Fruit fly (Drosophila melanogaster): ENCODE results near the gene CG15740.

The CG15740 gene

dm6 chrX:11821946-11822345 lies 24.0 kb downstream of the CG15740 start:
- no peak for TF ChIP-seq CTCF (optimal IDR thresholded peaks at IDR 0.05)
- TF ChIP-seq CG8478 (optimal IDR thresholded peaks at IDR 0.05): no peak

- TF ChIP-seq CTCF (optimal IDR thresholded peaks at IDR 0.05) (no peak), CG8478 (optimal IDR thresholded peaks at IDR 0.05) (no peak)
Observed at dm6 chrX:11820284-11821075, 25.4 kb downstream of the CG15740 start.

dm6 chrX:11819241-11819862 lies 26.5 kb downstream of the CG15740 start:
- TF ChIP-seq CG8478 (optimal IDR thresholded peaks at IDR 0.05) (no peak), CTCF (optimal IDR thresholded peaks at IDR 0.05) (no peak)

- no peak for TF ChIP-seq CTCF (optimal IDR thresholded peaks at IDR 0.05)
- TF ChIP-seq CG8478 (optimal IDR thresholded peaks at IDR 0.05): no peak
Observed at dm6 chrX:11818767-11819089, 27.2 kb downstream of the CG15740 start.

dm6 chrX:11818047-11818766 lies 27.7 kb downstream of the CG15740 start:
- no peak for TF ChIP-seq CTCF (optimal IDR thresholded peaks at IDR 0.05)
- no peak for TF ChIP-seq CG8478 (optimal IDR thresholded peaks at IDR 0.05)

- TF ChIP-seq CTCF (optimal IDR thresholded peaks at IDR 0.05) (no peak), CG8478 (optimal IDR thresholded peaks at IDR 0.05) (no peak)
Observed at dm6 chrX:11817183-11817972, 28.5 kb downstream of the CG15740 start.

- TF ChIP-seq CG8478 (optimal IDR thresholded peaks at IDR 0.05) (no peak), CTCF (optimal IDR thresholded peaks at IDR 0.05) (no peak)
Observed at dm6 chrX:11816434-11816948, 29.4 kb downstream of the CG15740 start, which contains the start of the genes CG1578 and rudhira. CG1578 (minus strand) TSS chrX:11816551. rudhira (plus strand) TSS chrX:11816898.

dm6 chrX:11815356-11816270 lies 30.3 kb downstream of the CG15740 start:
- TF ChIP-seq CTCF (optimal IDR thresholded peaks at IDR 0.05) (no peak), CG8478 (optimal IDR thresholded peaks at IDR 0.05) (no peak)

- no peak for TF ChIP-seq CTCF (optimal IDR thresholded peaks at IDR 0.05)
- TF ChIP-seq CG8478 (optimal IDR thresholded peaks at IDR 0.05): no peak
Observed at dm6 chrX:11813721-11814161, 32.2 kb downstream of the CG15740 start.

dm6 chrX:11812828-11813227 lies 33.1 kb downstream of the CG15740 start:
- TF ChIP-seq CG8478 (optimal IDR thresholded peaks at IDR 0.05): no peak
- TF ChIP-seq CTCF (optimal IDR thresholded peaks at IDR 0.05): no peak

dm6 chrX:11806867-11807747 lies 38.8 kb downstream of the CG15740 start, which contains the start of gene Hsc70-3:
Hsc70-3 (minus strand) TSS chrX:11807117.
- TF ChIP-seq CTCF (optimal IDR thresholded peaks at IDR 0.05): no peak
- no peak for TF ChIP-seq CG8478 (optimal IDR thresholded peaks at IDR 0.05)

- no peak for TF ChIP-seq CG8478 (optimal IDR thresholded peaks at IDR 0.05)
- no peak for TF ChIP-seq CTCF (optimal IDR thresholded peaks at IDR 0.05)
Observed at dm6 chrX:11806196-11806595, 39.7 kb downstream of the CG15740 start.

All from S2 (cell line).